Worm (Caenorhabditis elegans): ENCODE data around the gene ndub-2.

The ndub-2 gene

DNA sequence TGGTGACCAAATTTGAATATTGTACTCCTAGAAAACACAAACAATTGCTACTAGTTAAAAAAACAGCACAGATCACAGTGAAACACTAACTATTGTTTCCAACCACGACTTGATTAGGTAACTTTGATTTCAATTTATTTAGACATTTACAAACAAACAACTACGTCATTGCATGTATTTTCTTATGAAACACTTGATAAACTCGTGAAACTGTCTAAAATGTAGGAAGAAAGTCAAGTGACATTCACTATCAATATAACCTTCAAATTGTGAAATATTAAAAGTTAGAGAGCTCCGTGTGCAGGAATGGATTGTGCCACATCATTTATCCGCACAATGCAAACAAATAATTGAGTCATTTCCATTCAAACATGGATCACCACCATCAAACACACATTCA is 5.9 kb upstream of the ndub-2 start:
- no peak for TF ChIP-seq efl-1 (optimal IDR thresholded peaks at IDR 0.05)
- TF ChIP-seq efl-1 (GFP tag; optimal IDR thresholded peaks at IDR 0.05 in 1 of 2), result no peak
- peak in 1 of 2 experiments; percentile 20 for TF ChIP-seq lin-35 (GFP tag; optimal IDR thresholded peaks at IDR 0.05)
- peak; percentile 19 for TF ChIP-seq elt-2 (tag; optimal IDR thresholded peaks at IDR 0.05)
- TF ChIP-seq blmp-1 (tag; optimal IDR thresholded peaks at IDR 0.05), result no peak
- TF ChIP-seq pax-3 (tag; optimal IDR thresholded peaks at IDR 0.05), result no peak
- peak; percentile 1 for TF ChIP-seq hpl-2 (GFP tag; optimal IDR thresholded peaks at IDR 0.05)

DNA sequence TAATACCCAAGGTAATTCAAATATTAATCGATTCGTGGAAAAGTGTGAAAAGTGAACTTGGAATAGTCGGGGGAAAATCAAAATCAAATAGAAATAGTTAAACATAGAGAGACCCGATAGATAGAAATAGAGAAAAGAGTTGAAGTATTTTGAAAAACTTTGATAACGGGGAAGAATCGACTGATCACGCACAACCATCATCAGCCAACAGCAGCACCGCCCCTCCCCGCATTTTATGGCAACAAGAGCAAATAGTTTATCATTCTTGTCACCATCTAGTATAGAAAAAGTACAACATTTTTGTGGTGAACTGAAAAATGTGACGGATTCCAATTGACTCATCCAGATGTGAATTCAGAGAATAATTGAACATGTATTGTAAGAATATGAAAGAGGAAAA is 4.6 kb upstream of the ndub-2 start:
- TF ChIP-seq alr-1 (tag; optimal IDR thresholded peaks at IDR 0.05; ENCODE audit: borderline replicate concordance) (no peak), hpl-2 (GFP tag; optimal IDR thresholded peaks at IDR 0.05) (no peak), lin-35 (GFP tag; optimal IDR thresholded peaks at IDR 0.05) (peak in 1 of 2 experiments; percentile 31), efl-1 (optimal IDR thresholded peaks at IDR 0.05) (no peak), efl-1 (GFP tag; optimal IDR thresholded peaks at IDR 0.05 in 1 of 2) (peak in 1 of 2 experiments; percentile 49), mab-9 (GFP tag; IDR thresholded peaks at IDR 0.05) (no peak)

DNA sequence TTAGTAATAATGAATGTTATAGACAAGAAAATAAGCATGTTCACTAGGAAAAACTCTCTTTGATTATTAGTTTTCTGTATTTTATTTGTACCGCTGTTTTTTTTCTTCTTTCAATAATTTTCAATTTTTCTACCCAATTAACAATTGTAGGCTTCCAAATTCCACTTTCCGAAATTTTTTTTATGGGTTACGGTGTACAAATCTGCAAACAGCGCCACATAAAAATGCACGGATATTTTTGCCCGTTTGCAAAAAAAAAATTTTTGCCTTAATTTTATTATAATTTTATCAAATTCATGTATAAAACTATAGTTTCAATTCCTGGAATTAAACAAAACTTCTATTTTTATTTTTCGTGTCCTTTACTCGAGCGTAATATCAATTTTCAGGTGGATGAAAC is 3.4 kb upstream of the ndub-2 start, which contains the start of gene ooc-5:
ooc-5 (plus strand) TSS at position 381 of the 400 bp plus-strand sequence.
- TF ChIP-seq Y116A8C.19 (tag; optimal IDR thresholded peaks at IDR 0.05; ENCODE audit: borderline replicate concordance), result no peak
- TF ChIP-seq hlh-4 (tag; optimal IDR thresholded peaks at IDR 0.05), result no peak
- peak; percentile 1 for TF ChIP-seq skn-1 (tag; optimal IDR thresholded peaks at IDR 0.05)
- TF ChIP-seq mab-9 (GFP tag; IDR thresholded peaks at IDR 0.05), result no peak
- TF ChIP-seq F16B12.6 (tag; optimal IDR thresholded peaks at IDR 0.05), result peak; percentile 74
- no peak for TF ChIP-seq efl-3 (GFP tag; optimal IDR thresholded peaks at IDR 0.05)
- peak in 1 of 2 experiments; percentile 5 for TF ChIP-seq efl-1 (optimal IDR thresholded peaks at IDR 0.05)
- TF ChIP-seq efl-1 (GFP tag; optimal IDR thresholded peaks at IDR 0.05 in 1 of 2), result peak in 1 of 2 experiments; percentile 8
- no peak for TF ChIP-seq lir-3 (tag; optimal IDR thresholded peaks at IDR 0.05; ENCODE audit: poor library complexity)
- TF ChIP-seq C04F5.9 (tag; optimal IDR thresholded peaks at IDR 0.05), result no peak
- TF ChIP-seq nhr-19 (GFP tag; conservative IDR thresholded peaks at IDR 0.05), result no peak
- TF ChIP-seq alr-1 (tag; optimal IDR thresholded peaks at IDR 0.05; ENCODE audit: borderline replicate concordance), result no peak
- no peak for TF ChIP-seq hpl-2 (GFP tag; optimal IDR thresholded peaks at IDR 0.05)
- no peak for TF ChIP-seq isw-1 (GFP tag; IDR thresholded peaks at IDR 0.05)
- TF ChIP-seq elt-3 (tag; optimal IDR thresholded peaks at IDR 0.05), result no peak
- no peak for TF ChIP-seq ceh-90 (tag; optimal IDR thresholded peaks at IDR 0.05)
- TF ChIP-seq ceh-63 (GFP tag; optimal IDR thresholded peaks at IDR 0.05), result no peak
- no peak for TF ChIP-seq ceh-88 (GFP tag; IDR thresholded peaks at IDR 0.05)
- TF ChIP-seq unc-30 (tag; optimal IDR thresholded peaks at IDR 0.05), result no peak
- no peak for TF ChIP-seq ztf-11 (tag; optimal IDR thresholded peaks at IDR 0.05)
- TF ChIP-seq nhr-77 (tag; optimal IDR thresholded peaks at IDR 0.05), result no peak
- no peak for TF ChIP-seq hlh-17 (GFP tag; optimal IDR thresholded peaks at IDR 0.05; ENCODE audit: borderline replicate concordance)
- TF ChIP-seq lin-14 (GFP tag; optimal IDR thresholded peaks at IDR 0.05), result no peak
- no peak for TF ChIP-seq pag-3 (tag; optimal IDR thresholded peaks at IDR 0.05; ENCODE audit: borderline replicate concordance, insufficient read depth)
- no peak for TF ChIP-seq nhr-20 (tag; optimal IDR thresholded peaks at IDR 0.05)
- no peak for TF ChIP-seq snu-23 (GFP tag; optimal IDR thresholded peaks at IDR 0.05)
- TF ChIP-seq sup-37 (GFP tag; optimal IDR thresholded peaks at IDR 0.05), result no peak
- peak; percentile 28 for TF ChIP-seq mep-1 (tag; optimal IDR thresholded peaks at IDR 0.05)
- no peak for TF ChIP-seq zag-1 (tag; optimal IDR thresholded peaks at IDR 0.05)
- peak in 2 of 3 experiments; percentile 8 to 41 for TF ChIP-seq dpl-1 (GFP tag; optimal IDR thresholded peaks at IDR 0.05)
- TF ChIP-seq egl-27 (tag; optimal IDR thresholded peaks at IDR 0.05), result no peak
- no peak for TF ChIP-seq lin-15B (tag; optimal IDR thresholded peaks at IDR 0.05)
- TF ChIP-seq lsy-2 (tag; optimal IDR thresholded peaks at IDR 0.05), result peak; percentile 84 to 97
- no peak for TF ChIP-seq nhr-76 (tag; optimal IDR thresholded peaks at IDR 0.05)

All from whole organism, L1 larva.